Worm (Caenorhabditis elegans) whole organism, L2 larva: ENCODE results near the gene slc-28.1.

Experiments used
- C34F6.9 ChIP-seq: fragments of 150-350 bp; optimal IDR thresholded peaks from 2 replicates; lab custom pipeline; 2014; ENCODE audit warnings: missing biosample characterization, missing genetic modification characterization
- F13H6.1 ChIP-seq: sonication (generic microtip); optimal IDR thresholded peaks from 2 replicates; lab custom pipeline; 2016; ENCODE audit warnings: missing genetic modification characterization, missing compliant biosample characterization
- R02D3.7 ChIP-seq: fragments of 150-350 bp; optimal IDR thresholded peaks from 2 replicates; lab custom pipeline; 2014; ENCODE audit warnings: missing biosample characterization, missing genetic modification characterization
- Y55F3AM.14 ChIP-seq: fragments of 200-800 bp; sonication (Bioruptor generic); optimal IDR thresholded peaks from 2 replicates; lab custom pipeline; 2018; ENCODE audit warnings: mild to moderate bottlenecking, missing genetic modification characterization, missing compliant biosample characterization
- ZK546.5 ChIP-seq: sonication (generic microtip); optimal IDR thresholded peaks from 2 replicates; lab custom pipeline; 2017; ENCODE audit warnings: missing biosample characterization, missing genetic modification characterization
- alr-1 ChIP-seq: fragments of 150-350 bp; optimal IDR thresholded peaks from 2 replicates; lab custom pipeline; 2014; ENCODE audit warnings: missing biosample characterization, missing genetic modification characterization
- aly-2 ChIP-seq: fragments of 150-350 bp; optimal IDR thresholded peaks from 2 replicates; lab custom pipeline; 2014; ENCODE audit warnings: missing biosample characterization, missing genetic modification characterization
- ceh-16 ChIP-seq: fragments of 150-350 bp; optimal IDR thresholded peaks from 2 replicates; lab custom pipeline; 2014; ENCODE audit warnings: missing biosample characterization, missing genetic modification characterization
- ceh-82 ChIP-seq: fragments of 150-350 bp; optimal IDR thresholded peaks from 2 replicates; lab custom pipeline; 2014; ENCODE audit warnings: missing biosample characterization, missing genetic modification characterization
- crh-2 ChIP-seq: sonication (generic microtip); optimal IDR thresholded peaks from 2 replicates; lab custom pipeline; 2017; ENCODE audit warnings: missing biosample characterization, missing genetic modification characterization
- egl-27 ChIP-seq: sonication (generic microtip); optimal IDR thresholded peaks from 3 replicates; lab custom pipeline; 2017; ENCODE audit warnings: missing biosample characterization, missing genetic modification reagents, missing genetic modification characterization
- elt-1 ChIP-seq: fragments of 150-350 bp; optimal IDR thresholded peaks from 2 replicates; lab custom pipeline; 2014; ENCODE audit warnings: missing biosample characterization, missing genetic modification characterization
- elt-3 ChIP-seq: sonication (generic microtip); optimal IDR thresholded peaks from 2 replicates; lab custom pipeline; 2017; ENCODE audit warnings: missing biosample characterization, missing genetic modification characterization
- fos-1 ChIP-seq: fragments of 150-350 bp; optimal IDR thresholded peaks from 2 replicates; lab custom pipeline; 2014; ENCODE audit warnings: missing biosample characterization, missing genetic modification characterization
- gmeb-1 ChIP-seq: fragments of 150-350 bp; optimal IDR thresholded peaks from 2 replicates; lab custom pipeline; 2014; ENCODE audit warnings: missing biosample characterization, missing genetic modification characterization
- lin-11 ChIP-seq: fragments of 150-350 bp; sonication (generic microtip); optimal IDR thresholded peaks from 2 replicates; lab custom pipeline; 2014; ENCODE audit warnings: missing biosample characterization, missing genetic modification characterization, inconsistent platforms, mixed read lengths
- lin-39 ChIP-seq: fragments of 150-350 bp; optimal IDR thresholded peaks from 2 replicates; lab custom pipeline; 2014; ENCODE audit warnings: missing biosample characterization, missing genetic modification reagents, missing genetic modification characterization
- lsy-2 ChIP-seq, 2 experiments: fragments of 150-350 bp in 1 of 2; sonication (generic microtip) in 1 of 2; optimal IDR thresholded peaks; 2 replicates each; lab custom pipeline; 2014 to 2017; ENCODE audit warnings: missing biosample characterization in 2 of 2, missing genetic modification characterization in 2 of 2
- mab-5 ChIP-seq: fragments of 150-350 bp; optimal IDR thresholded peaks from 2 replicates; lab custom pipeline; 2014; ENCODE audit warnings: missing biosample characterization, missing genetic modification characterization
- nhr-10 ChIP-seq: sonication (generic microtip); optimal IDR thresholded peaks from 2 replicates; lab custom pipeline; 2017; ENCODE audit warnings: missing biosample characterization, missing genetic modification characterization
- nhr-129 ChIP-seq: fragments of 150-350 bp; optimal IDR thresholded peaks from 2 replicates; lab custom pipeline; 2014; ENCODE audit warnings: missing biosample characterization, missing genetic modification characterization
- nhr-23 ChIP-seq: fragments of 150-350 bp; optimal IDR thresholded peaks from 2 replicates; lab custom pipeline; 2014; ENCODE audit warnings: missing biosample characterization, missing genetic modification reagents, missing genetic modification characterization
- nhr-237 ChIP-seq: fragments of 150-350 bp; optimal IDR thresholded peaks from 2 replicates; lab custom pipeline; 2014; ENCODE audit warnings: missing biosample characterization, missing genetic modification characterization
- nhr-25 ChIP-seq: fragments of 150-350 bp; sonication (generic microtip); optimal IDR thresholded peaks from 3 replicates; lab custom pipeline; 2014; ENCODE audit warnings: missing biosample characterization, missing genetic modification characterization
- nhr-6 ChIP-seq: fragments of 150-350 bp; optimal IDR thresholded peaks from 2 replicates; lab custom pipeline; 2014; ENCODE audit warnings: missing biosample characterization, missing genetic modification characterization
- nhr-77 ChIP-seq: fragments of 150-350 bp; optimal IDR thresholded peaks from 2 replicates; lab custom pipeline; 2014; ENCODE audit warnings: missing biosample characterization, missing genetic modification characterization
- skn-1 ChIP-seq: sonication (generic microtip); optimal IDR thresholded peaks from 2 replicates; lab custom pipeline; 2017; ENCODE audit warnings: missing biosample characterization, missing genetic modification characterization
- sma-3 ChIP-seq: sonication (generic microtip); optimal IDR thresholded peaks from 2 replicates; lab custom pipeline; 2016; ENCODE audit warnings: missing genetic modification reagents, missing genetic modification characterization, missing compliant biosample characterization
- snpc-4 ChIP-seq: fragments of 150-350 bp; optimal IDR thresholded peaks from 2 replicates; lab custom pipeline; 2014; ENCODE audit warnings: missing biosample characterization, missing genetic modification characterization
- unc-55 ChIP-seq: fragments of 150-350 bp; sonication (generic microtip); optimal IDR thresholded peaks from 3 replicates; lab custom pipeline; 2014; ENCODE audit warnings: missing biosample characterization, missing genetic modification reagents, missing genetic modification characterization
- unc-62 ChIP-seq: fragments of 150-350 bp; optimal IDR thresholded peaks from 2 replicates; lab custom pipeline; 2014; ENCODE audit warnings: missing biosample characterization, missing genetic modification reagents, missing genetic modification characterization
- ztf-1 ChIP-seq: fragments of 200-800 bp; sonication (Bioruptor generic); conservative IDR thresholded peaks from 2 replicates; pipeline ENCODE4 v1.3.6; 2022; ENCODE audit warnings: missing genetic modification characterization, missing compliant biosample characterization
- ztf-4 ChIP-seq: fragments of 150-350 bp; optimal IDR thresholded peaks from 2 replicates; lab custom pipeline; 2014; ENCODE audit warnings: missing biosample characterization, missing genetic modification characterization

The slc-28.1 gene

ce11 chrV:3463514-3463913 is at the start of gene slc-28.1:
Gene slc-28.1, plus strand, starts transcription at chrV:3463814.
- TF ChIP-seq ZK546.5 (tag; lab: Kevin White, UChicago) (no peak), nhr-25 (tag; lab: Kevin White, UChicago) (no peak), nhr-6 (tag; lab: Kevin White, UChicago) (no peak), egl-27 (tag; lab: Kevin White, UChicago) (no peak), mab-5 (tag; lab: Kevin White, UChicago) (no peak), aly-2 (tag; lab: Kevin White, UChicago) (no peak), nhr-129 (no peak), ztf-1 (no peak), gmeb-1 (tag; lab: Kevin White, UChicago) (no peak), nhr-237 (tag; lab: Kevin White, UChicago) (no peak), R02D3.7 (tag; lab: Kevin White, UChicago) (no peak), elt-1 (tag; lab: Kevin White, UChicago) (no peak), skn-1 (tag; lab: Kevin White, UChicago) (no peak), unc-62 (GFP tag; lab: Kevin White, UChicago) (no peak), C34F6.9 (no peak), ceh-16 (tag; lab: Kevin White, UChicago) (no peak), nhr-10 (tag; lab: Kevin White, UChicago) (no peak), lin-39 (tag; lab: Kevin White, UChicago) (no peak), nhr-77 (no peak), snpc-4 (tag; lab: Kevin White, UChicago) (no peak)
- TF ChIP-seq, all 48 proteins: peak for 0

- TF ChIP-seq nhr-6 (tag; lab: Kevin White, UChicago), result no peak
- no peak for TF ChIP-seq gmeb-1 (tag; lab: Kevin White, UChicago)
- TF ChIP-seq ztf-4 (tag; lab: Kevin White, UChicago), result no peak
- no peak for TF ChIP-seq nhr-23 (tag; lab: Kevin White, UChicago)
- TF ChIP-seq aly-2 (tag; lab: Kevin White, UChicago), result no peak
- no peak for TF ChIP-seq crh-2 (tag; lab: Kevin White, UChicago)
Observed at ce11 chrV:3417928-3418327, 45.7 kb upstream of the slc-28.1 start, which contains the start of gene T20D4.3. Gene T20D4.3, plus strand, starts transcription at chrV:3418228.

- TF ChIP-seq unc-55 (GFP tag; lab: Kevin White, UChicago), result no peak
- TF ChIP-seq snpc-4 (tag; lab: Kevin White, UChicago), result no peak
- no peak for TF ChIP-seq C34F6.9
- TF ChIP-seq Y55F3AM.14 (GFP tag; lab: Kevin White, UChicago), result no peak
- TF ChIP-seq F13H6.1 (tag; lab: Kevin White, UChicago), result no peak
- no peak for TF ChIP-seq aly-2 (tag; lab: Kevin White, UChicago)
- TF ChIP-seq nhr-237 (tag; lab: Kevin White, UChicago), result no peak
- no peak for TF ChIP-seq nhr-77
- TF ChIP-seq R02D3.7 (tag; lab: Kevin White, UChicago), result no peak
Observed at ce11 chrV:3424341-3424740, 39.3 kb upstream of the slc-28.1 start, which contains the start of gene srab-21. Gene srab-21, minus strand, starts transcription at chrV:3424441.

ce11 chrV:3426076-3426475 is 37.5 kb upstream of the slc-28.1 start, which contains the start of gene srab-22:
Gene srab-22, plus strand, starts transcription at chrV:3426376.
- TF ChIP-seq lin-39 (tag; lab: Kevin White, UChicago), result no peak
- no peak for TF ChIP-seq nhr-237 (tag; lab: Kevin White, UChicago)
- TF ChIP-seq alr-1 (tag; lab: Kevin White, UChicago), result no peak

ce11 chrV:3428697-3429096 is 34.9 kb upstream of the slc-28.1 start, which contains the start of gene srab-20:
Gene srab-20, plus strand, starts transcription at chrV:3428997.
- TF ChIP-seq nhr-129 (no peak), lsy-2 (tag; optimal IDR thresholded peaks at IDR 0.05; lab: Kevin White, UChicago) (no peak), ceh-82 (no peak), lin-11 (tag; lab: Kevin White, UChicago) (no peak)

ce11 chrV:3431535-3431990 is 32.1 kb upstream of the slc-28.1 start, which contains the start of the genes T20D4.19 and srj-9:
Gene T20D4.19, minus strand, starts transcription at chrV:3431635.
Gene srj-9, plus strand, starts transcription at chrV:3431940.
- TF ChIP-seq egl-27 (tag; lab: Kevin White, UChicago), result no peak
- TF ChIP-seq F13H6.1 (tag; lab: Kevin White, UChicago), result no peak
- TF ChIP-seq lsy-2 (tag; optimal IDR thresholded peaks at IDR 0.05; lab: Kevin White, UChicago), result no peak
- TF ChIP-seq fos-1 (tag; lab: Kevin White, UChicago), result no peak
- no peak for TF ChIP-seq unc-55 (GFP tag; lab: Kevin White, UChicago)
- TF ChIP-seq ztf-1, result no peak
- no peak for TF ChIP-seq C34F6.9
- no peak for TF ChIP-seq elt-1 (tag; lab: Kevin White, UChicago)
- no peak for TF ChIP-seq R02D3.7 (tag; lab: Kevin White, UChicago)
- no peak for TF ChIP-seq mab-5 (tag; lab: Kevin White, UChicago)
- no peak for TF ChIP-seq skn-1 (tag; lab: Kevin White, UChicago)
- TF ChIP-seq nhr-10 (tag; lab: Kevin White, UChicago), result no peak
- no peak for TF ChIP-seq snpc-4 (tag; lab: Kevin White, UChicago)
- TF ChIP-seq ceh-82, result no peak
- TF ChIP-seq crh-2 (tag; lab: Kevin White, UChicago), result no peak
- TF ChIP-seq sma-3 (GFP tag; lab: Kevin White, UChicago), result no peak
- TF ChIP-seq elt-3 (tag; lab: Kevin White, UChicago), result no peak
- no peak for TF ChIP-seq nhr-23 (tag; lab: Kevin White, UChicago)
- no peak for TF ChIP-seq ztf-4 (tag; lab: Kevin White, UChicago)
- no peak for TF ChIP-seq lin-39 (tag; lab: Kevin White, UChicago)
- TF ChIP-seq, all 48 proteins: peak for 0
